Worm (Caenorhabditis elegans) whole organism, young adult: ENCODE measurements around the gene F58H7.5.

Source experiments
- C17E4.6 ChIP-seq: fragments of 200-800 bp; sonication (Bioruptor generic); IDR thresholded peaks from 2 replicates; pipeline ENCODE4 v1.3.6; 2022; ENCODE audit warnings: missing genetic modification reagents, missing genetic modification characterization, missing compliant biosample characterization
- D2030.7 ChIP-seq: fragments of 200-800 bp; sonication (Bioruptor generic); IDR thresholded peaks from 2 replicates; pipeline ENCODE4 v1.3.6; 2022; ENCODE audit warnings: missing genetic modification reagents, missing genetic modification characterization, missing compliant biosample characterization
- F23B12.7 ChIP-seq: sonication (generic microtip); optimal IDR thresholded peaks from 2 replicates; lab custom pipeline; 2017; ENCODE audit warnings: missing genetic modification characterization, mild to moderate bottlenecking, missing compliant biosample characterization, antibody characterized with exemption, moderate library complexity; ENCODE audit not compliant: insufficient read depth
- F33H1.4 ChIP-seq: fragments of 200-800 bp; sonication (Bioruptor generic); IDR thresholded peaks from 2 replicates; pipeline ENCODE4 v1.3.6; 2022; ENCODE audit warnings: missing genetic modification reagents, missing genetic modification characterization, missing compliant biosample characterization
- F49E8.2 ChIP-seq: sonication (generic microtip); optimal IDR thresholded peaks from 3 replicates; lab custom pipeline; 2017; ENCODE audit warnings: missing genetic modification characterization, mild to moderate bottlenecking, missing compliant biosample characterization, antibody characterized with exemption, moderate library complexity; ENCODE audit not compliant: insufficient read depth
- F52B5.7 ChIP-seq: sonication (generic microtip); optimal IDR thresholded peaks from 2 replicates; lab custom pipeline; 2016; ENCODE audit warnings: mild to moderate bottlenecking, missing genetic modification characterization, missing compliant biosample characterization
- K11D2.4 ChIP-seq: fragments of 200-800 bp; sonication (Bioruptor generic); IDR thresholded peaks from 2 replicates; pipeline ENCODE4 v1.3.6; 2022; ENCODE audit warnings: missing genetic modification reagents, missing genetic modification characterization, missing compliant biosample characterization
- K12H6.12 ChIP-seq: fragments of 200-800 bp; sonication (Bioruptor generic); optimal IDR thresholded peaks from 2 replicates; lab custom pipeline; 2018; ENCODE audit warnings: mild to moderate bottlenecking, missing genetic modification characterization, missing compliant biosample characterization
- T07F8.4 ChIP-seq: sonication (generic microtip); optimal IDR thresholded peaks from 2 replicates; lab custom pipeline; 2016; ENCODE audit warnings: mild to moderate bottlenecking, missing genetic modification characterization, moderate library complexity, missing compliant biosample characterization
- akir-1 ChIP-seq: fragments of 200-800 bp; sonication (Bioruptor generic); optimal IDR thresholded peaks from 2 replicates; lab custom pipeline; 2018; ENCODE audit warnings: mild to moderate bottlenecking, missing genetic modification characterization, moderate library complexity, missing compliant biosample characterization
- attf-3 ChIP-seq: fragments of 200-800 bp; sonication (Bioruptor generic); conservative IDR thresholded peaks from 2 replicates; pipeline ENCODE4 v1.3.6; 2022; ENCODE audit warnings: missing genetic modification reagents, missing genetic modification characterization, missing compliant biosample characterization
- attf-5 ChIP-seq: fragments of 200-800 bp; sonication (Bioruptor generic); optimal IDR thresholded peaks from 2 replicates; lab custom pipeline; 2018; ENCODE audit warnings: mild to moderate bottlenecking, missing genetic modification characterization, missing compliant biosample characterization
- bed-1 ChIP-seq: fragments of 200-800 bp; sonication (Bioruptor generic); IDR thresholded peaks from 2 replicates; pipeline ENCODE4 v1.3.6; 2022; ENCODE audit warnings: missing genetic modification reagents, missing genetic modification characterization, missing compliant biosample characterization
- cebp-2 ChIP-seq: fragments of 200-800 bp; sonication (Bioruptor generic); IDR thresholded peaks from 2 replicates; pipeline ENCODE4 v1.3.6; 2022; ENCODE audit warnings: missing genetic modification characterization, missing compliant biosample characterization
- ceh-100 ChIP-seq: fragments of 200-800 bp; sonication (Bioruptor generic); IDR thresholded peaks from 2 replicates; pipeline ENCODE4 v1.3.6; 2022; ENCODE audit warnings: missing genetic modification reagents, missing genetic modification characterization, missing compliant biosample characterization
- ceh-91 ChIP-seq: fragments of 200-800 bp; sonication (Bioruptor generic); IDR thresholded peaks from 2 replicates; pipeline ENCODE4 v1.3.6; 2022; ENCODE audit warnings: missing genetic modification reagents, missing genetic modification characterization, missing compliant biosample characterization
- dox-1 ChIP-seq: fragments of 200-800 bp; sonication (Bioruptor generic); IDR thresholded peaks from 2 replicates; pipeline ENCODE4 v1.3.6; 2022; ENCODE audit warnings: missing genetic modification reagents, missing genetic modification characterization, missing compliant biosample characterization
- dpff-1 ChIP-seq: sonication (generic microtip); optimal IDR thresholded peaks from 2 replicates; lab custom pipeline; 2017; ENCODE audit warnings: mild to moderate bottlenecking, missing genetic modification characterization, missing compliant biosample characterization
- dpl-1 ChIP-seq: fragments of 150-350 bp; optimal IDR thresholded peaks from 2 replicates; lab custom pipeline; 2014; ENCODE audit warnings: missing biosample characterization, missing genetic modification reagents, missing genetic modification characterization
- fkh-3 ChIP-seq: sonication (generic microtip); optimal IDR thresholded peaks from 2 replicates; lab custom pipeline; 2016; ENCODE audit warnings: mild to moderate bottlenecking, missing genetic modification characterization, missing compliant biosample characterization
- hlh-12 ChIP-seq: sonication (generic microtip); optimal IDR thresholded peaks from 2 replicates; lab custom pipeline; 2016; ENCODE audit warnings: missing genetic modification characterization, missing compliant biosample characterization
- hmg-1.2 ChIP-seq: fragments of 200-800 bp; sonication (Bioruptor generic); IDR thresholded peaks from 2 replicates; pipeline ENCODE4 v1.3.6; 2022; ENCODE audit warnings: missing genetic modification reagents, missing genetic modification characterization, missing compliant biosample characterization
- hrde-1 ChIP-seq: sonication (generic microtip); optimal IDR thresholded peaks from 2 replicates; lab custom pipeline; 2016; ENCODE audit warnings: missing genetic modification characterization, mild to moderate bottlenecking, missing compliant biosample characterization, moderate library complexity, missing genotype, missing genetic modification reagents, borderline replicate concordance
- hsf-1 ChIP-seq: fragments of 200-800 bp; sonication (Bioruptor generic); IDR thresholded peaks from 2 replicates; pipeline ENCODE4 v1.3.6; 2022; ENCODE audit warnings: missing genetic modification reagents, missing genetic modification characterization, missing compliant biosample characterization
- let-607 ChIP-seq, 2 experiments: fragments of 200-800 bp in 1 of 2; sonication (Bioruptor generic) in 1 of 2; sonication (generic microtip) in 1 of 2; optimal IDR thresholded peaks; 2 replicates each; lab custom pipeline; 2016 to 2018; ENCODE audit warnings: mild to moderate bottlenecking in 2 of 2, missing compliant biosample characterization in 2 of 2, missing genetic modification characterization in 2 of 2, moderate library complexity in 2 of 2, missing genotype in 1 of 2
- lin-35 ChIP-seq, 3 experiments: fragments of 150-350 bp in 2 of 3; sonication (generic microtip) in 1 of 3; optimal IDR thresholded peaks; 2 replicates each; lab custom pipeline; 2014 to 2018; ENCODE audit warnings: missing biosample characterization in 3 of 3, missing genetic modification characterization in 3 of 3, missing genetic modification reagents in 3 of 3
- lin-40 ChIP-seq: sonication (generic microtip); optimal IDR thresholded peaks from 2 replicates; lab custom pipeline; 2016; ENCODE audit warnings: missing genetic modification characterization, mild to moderate bottlenecking, missing compliant biosample characterization, missing genotype, missing genetic modification reagents
- lin-54 ChIP-seq: fragments of 200-800 bp; sonication (Bioruptor generic); optimal IDR thresholded peaks from 2 replicates; lab custom pipeline; 2018; ENCODE audit warnings: mild to moderate bottlenecking, missing genetic modification characterization, missing compliant biosample characterization
- lsl-1 ChIP-seq: fragments of 200-800 bp; sonication (Bioruptor generic); optimal IDR thresholded peaks from 2 replicates; lab custom pipeline; 2018; ENCODE audit warnings: mild to moderate bottlenecking, missing genetic modification characterization, moderate library complexity, missing compliant biosample characterization
- mcd-1 ChIP-seq: fragments of 200-800 bp; sonication (Bioruptor generic); IDR thresholded peaks from 2 replicates; pipeline ENCODE4 v1.3.6; 2022; ENCODE audit warnings: missing genetic modification reagents, missing genetic modification characterization, missing compliant biosample characterization
- mxl-1 ChIP-seq: sonication (generic microtip); optimal IDR thresholded peaks from 2 replicates; lab custom pipeline; 2016; ENCODE audit warnings: missing genetic modification characterization, missing compliant biosample characterization
- nfya-2 ChIP-seq: fragments of 200-800 bp; sonication (Bioruptor generic); IDR thresholded peaks from 2 replicates; pipeline ENCODE4 v1.3.6; 2022; ENCODE audit warnings: missing genetic modification reagents, missing genetic modification characterization, missing compliant biosample characterization
- nfyb-1 ChIP-seq: fragments of 200-800 bp; sonication (Bioruptor generic); IDR thresholded peaks from 2 replicates; pipeline ENCODE4 v1.3.6; 2022; ENCODE audit warnings: missing genetic modification reagents, missing genetic modification characterization, missing compliant biosample characterization
- nhr-90 ChIP-seq: sonication (generic microtip); optimal IDR thresholded peaks from 2 replicates; lab custom pipeline; 2016; ENCODE audit warnings: missing genotype, mild to moderate bottlenecking, missing genetic modification characterization, missing compliant biosample characterization
- pbrm-1 ChIP-seq: fragments of 200-800 bp; sonication (Bioruptor generic); IDR thresholded peaks from 2 replicates; pipeline ENCODE4 v1.3.6; 2022; ENCODE audit warnings: missing genetic modification reagents, missing genetic modification characterization, missing compliant biosample characterization
- rcor-1 ChIP-seq: fragments of 200-800 bp; sonication (Bioruptor generic); IDR thresholded peaks from 2 replicates; pipeline ENCODE4 v1.3.6; 2022; ENCODE audit warnings: missing genetic modification reagents, missing genetic modification characterization, missing compliant biosample characterization
- rec-8 ChIP-seq, 2 experiments: sonication (generic microtip); optimal IDR thresholded peaks; 2 replicates each; lab custom pipeline; 2016; ENCODE audit warnings: mild to moderate bottlenecking in 2 of 2, missing genetic modification characterization in 2 of 2, missing genetic modification reagents in 2 of 2, missing genotype in 2 of 2, missing biosample characterization in 1 of 2, missing compliant biosample characterization in 1 of 2, moderate library complexity in 1 of 2
- sdz-38 ChIP-seq: sonication (generic microtip); optimal IDR thresholded peaks from 2 replicates; lab custom pipeline; 2016; ENCODE audit warnings: missing genotype, missing genetic modification characterization, missing compliant biosample characterization
- snpc-1.1 ChIP-seq: sonication (generic microtip); optimal IDR thresholded peaks from 2 replicates; lab custom pipeline; 2017; ENCODE audit warnings: missing genetic modification characterization, mild to moderate bottlenecking, missing compliant biosample characterization, antibody characterized with exemption, moderate library complexity, missing genotype, missing genetic modification reagents; ENCODE audit not compliant: insufficient read depth
- snpc-4 ChIP-seq, 5 experiments: fragments of 150-350 bp in 1 of 5; sonication (generic microtip) in 4 of 5; optimal IDR thresholded peaks; 2 replicates each; lab custom pipeline; 2014 to 2018; ENCODE audit warnings: missing genetic modification characterization in 5 of 5, missing biosample characterization in 3 of 5, antibody characterized with exemption in 2 of 5, mild to moderate bottlenecking in 2 of 5, missing compliant biosample characterization in 2 of 5, missing genotype in 2 of 5, moderate library complexity in 2 of 5, missing genetic modification reagents in 1 of 5
- unc-130 ChIP-seq: sonication (generic microtip); optimal IDR thresholded peaks from 2 replicates; lab custom pipeline; 2016; ENCODE audit warnings: missing genetic modification reagents, missing genetic modification characterization, missing compliant biosample characterization
- xnd-1 ChIP-seq: sonication (generic microtip); optimal IDR thresholded peaks from 2 replicates; lab custom pipeline; 2016; ENCODE audit warnings: missing genotype, missing genetic modification reagents, missing genetic modification characterization, missing compliant biosample characterization
- ztf-26 ChIP-seq: sonication (generic microtip); optimal IDR thresholded peaks from 2 replicates; lab custom pipeline; 2017; ENCODE audit warnings: missing genetic modification characterization, missing compliant biosample characterization

Gene F58H7.5

ce11 chrIV:874677-875076 lies 45.1 kb upstream of the F58H7.5 start, which contains the start of gene Y55F3BR.1 (continued):
- no peak for TF ChIP-seq T07F8.4 (tag; lab: Kevin White, UChicago)
- no peak for TF ChIP-seq K11D2.4 (GFP tag; lab: Robert Waterston, UW)
- no peak for TF ChIP-seq cebp-2 (GFP tag; lab: Robert Waterston, UW)
- no peak for TF ChIP-seq nhr-90 (tag; lab: Kevin White, UChicago)
- peak; percentile 8 for TF ChIP-seq attf-5 (GFP tag; lab: Kevin White, UChicago)
- peak; percentile 65 for TF ChIP-seq F33H1.4 (GFP tag; lab: Robert Waterston, UW)
- TF ChIP-seq D2030.7: peak; percentile 32; the same call in 1 of the 2 replicates
- TF ChIP-seq bed-1 (GFP tag; lab: Robert Waterston, UW): no peak
- TF ChIP-seq attf-3 (GFP tag; lab: Robert Waterston, UW): peak; percentile 39; the same call in 1 of the 2 replicates
- TF ChIP-seq F23B12.7 (tag; lab: Kevin White, UChicago): peak; percentile 9
- TF ChIP-seq dox-1 (GFP tag; lab: Robert Waterston, UW): no peak
- TF ChIP-seq C17E4.6 (GFP tag; lab: Robert Waterston, UW): no peak
- no peak for TF ChIP-seq dpff-1 (tag; lab: Kevin White, UChicago)
- no peak for TF ChIP-seq snpc-4 (GFP tag; optimal IDR thresholded peaks at IDR 0.05; lab: Kevin White, UChicago)
- TF ChIP-seq snpc-4 (tag; optimal IDR thresholded peaks at IDR 0.05; lab: Kevin White, UChicago): peak in 2 of 4 experiments; percentile 64 to 65
- TF ChIP-seq ceh-100 (GFP tag; lab: Robert Waterston, UW): no peak
- peak; percentile 27 to 92 (median 81) for TF ChIP-seq lin-35 (GFP tag; optimal IDR thresholded peaks at IDR 0.05; lab: Kevin White, UChicago)
- TF ChIP-seq dpl-1 (GFP tag; lab: Kevin White, UChicago): peak; percentile 81
- peak; percentile 60 for TF ChIP-seq lsl-1 (GFP tag; lab: Kevin White, UChicago)
- no peak for TF ChIP-seq akir-1 (GFP tag; lab: Kevin White, UChicago)
- no peak for TF ChIP-seq hsf-1
- no peak for TF ChIP-seq let-607 (tag; optimal IDR thresholded peaks at IDR 0.05; lab: Kevin White, UChicago)
- TF ChIP-seq nfyb-1 (GFP tag; lab: Robert Waterston, UW): no peak
- no peak for TF ChIP-seq snpc-1.1
- TF ChIP-seq F52B5.7 (tag; lab: Kevin White, UChicago): no peak
- TF ChIP-seq hrde-1 (tag; lab: Kevin White, UChicago): no peak
- no peak for TF ChIP-seq ztf-26 (tag; lab: Kevin White, UChicago)
- TF ChIP-seq sdz-38 (tag; lab: Kevin White, UChicago): no peak
- TF ChIP-seq K12H6.12 (tag; lab: Kevin White, UChicago): no peak
- TF ChIP-seq rcor-1 (GFP tag; lab: Robert Waterston, UW): no peak
- 0 out of 2 replicates have a peak, but pooled peaks have one; percentile 35 for TF ChIP-seq pbrm-1 (GFP tag; lab: Robert Waterston, UW)

ce11 chrIV:878634-879033 lies 41.2 kb upstream of the F58H7.5 start:
- no peak for TF ChIP-seq ceh-91 (GFP tag; lab: Robert Waterston, UW)
- TF ChIP-seq unc-130: no peak
- no peak for TF ChIP-seq mxl-1 (tag; lab: Kevin White, UChicago)

- TF ChIP-seq mcd-1 (GFP tag; lab: Robert Waterston, UW) (peak; percentile 95), lin-54 (GFP tag; lab: Kevin White, UChicago) (peak; percentile 41), xnd-1 (tag; lab: Kevin White, UChicago) (no peak), ceh-100 (GFP tag; lab: Robert Waterston, UW) (peak; percentile 40; the same call in 1 of the 2 replicates), hlh-12 (no peak), nfya-2 (no peak), F23B12.7 (tag; lab: Kevin White, UChicago) (no peak), lin-35 (GFP tag; optimal IDR thresholded peaks at IDR 0.05; lab: Kevin White, UChicago) (peak in 1 of 3 experiments; percentile 9), rec-8 (tag; optimal IDR thresholded peaks at IDR 0.05; lab: Kevin White, UChicago) (no peak), dox-1 (GFP tag; lab: Robert Waterston, UW) (peak; percentile 48; the same call in 1 of the 2 replicates), fkh-3 (no peak), lin-40 (peak; percentile 8), hmg-1.2 (GFP tag; lab: Robert Waterston, UW) (peak; percentile 66; the same call in 1 of the 2 replicates), F49E8.2 (tag; lab: Kevin White, UChicago) (no peak), attf-5 (GFP tag; lab: Kevin White, UChicago) (peak; percentile 88)
Measured at ce11 chrIV:884707-885394, 34.9 kb upstream of the F58H7.5 start, which contains the start of gene mak-2. Gene mak-2, plus strand, starts transcription at chrIV:885344.
